Fruit fly (Drosophila melanogaster): ENCODE results near the gene nab.

Gene nab

DNA sequence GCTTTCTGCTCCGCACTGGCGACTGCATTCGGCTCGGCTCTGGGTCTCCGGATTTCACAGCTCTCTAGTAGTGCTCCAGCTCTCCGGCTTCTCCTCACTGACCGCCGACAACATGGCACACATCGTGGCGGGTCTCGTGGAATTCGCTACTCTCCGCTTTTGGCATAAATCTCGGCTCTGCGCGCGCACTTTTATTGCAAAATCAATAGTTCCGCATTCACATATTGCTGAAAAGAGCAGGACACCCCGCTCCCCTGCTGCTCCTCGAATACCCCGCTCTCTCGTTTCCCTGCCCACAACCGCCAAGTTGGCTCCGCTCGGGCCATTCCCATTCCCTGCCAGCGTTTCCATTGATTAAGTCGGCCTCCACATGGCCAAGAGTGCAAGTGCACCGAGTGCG lies 24.5 kb upstream of the nab start:
- TF ChIP-seq CG13296 (GFP tag; optimal IDR thresholded peaks at IDR 0.05) (no peak), Sry-β (GFP tag; optimal IDR thresholded peaks at IDR 0.05) (no peak), MBD-R2 (GFP tag; IDR thresholded peaks at IDR 0.05) (0 out of 2 replicates have a peak, but pooled peaks have one; percentile 13), CG4424 (GFP tag; optimal IDR thresholded peaks at IDR 0.05) (no peak), pzg (GFP tag; optimal IDR thresholded peaks at IDR 0.05) (no peak), pnt (GFP tag; optimal IDR thresholded peaks at IDR 0.05) (no peak), CG32767 (GFP tag; IDR thresholded peaks at IDR 0.05) (no peak), Blimp-1 (GFP tag; optimal IDR thresholded peaks at IDR 0.05) (no peak), Eip74EF (GFP tag; optimal IDR thresholded peaks at IDR 0.05) (no peak), Med (GFP tag) (peak; percentile 49), rib (GFP tag; IDR thresholded peaks at IDR 0.05) (0 out of 2 replicates have a peak, but pooled peaks have one; percentile 30), nerfin-1 (tag; optimal IDR thresholded peaks at IDR 0.05) (peak; percentile 78), onecut (GFP tag; IDR thresholded peaks at IDR 0.05) (peak; percentile 98), Bgb (GFP tag; IDR thresholded peaks at IDR 0.05; ENCODE audit: partially characterized antibody) (peak; percentile 19; the same call in 1 of the 2 replicates), CTCF (GFP tag; optimal IDR thresholded peaks at IDR 0.05) (no peak), chn (GFP tag; optimal IDR thresholded peaks at IDR 0.05) (no peak), chinmo (GFP tag; IDR thresholded peaks at IDR 0.05; ENCODE audit: partially characterized antibody) (0 out of 4 replicates have a peak, but pooled peaks have one; percentile 25), run (tag; optimal IDR thresholded peaks at IDR 0.05) (no peak), slou (GFP tag; optimal IDR thresholded peaks at IDR 0.05) (no peak), crol (GFP tag; IDR thresholded peaks at IDR 0.05) (peak; percentile 86), Hmx (GFP tag; optimal IDR thresholded peaks at IDR 0.05) (no peak), CG16863 (GFP tag; optimal IDR thresholded peaks at IDR 0.05) (no peak), Deaf1 (tag; optimal IDR thresholded peaks at IDR 0.05) (peak; percentile 80), mld (GFP tag; IDR thresholded peaks at IDR 0.05; ENCODE audit: partially characterized antibody) (0 out of 3 replicates have a peak, but pooled peaks have one; percentile 44), so (GFP tag; IDR thresholded peaks at IDR 0.05) (no peak), ewg (GFP tag; optimal IDR thresholded peaks at IDR 0.05) (peak; percentile 94), crc (GFP tag; optimal IDR thresholded peaks at IDR 0.05) (no peak), peb (GFP tag; IDR thresholded peaks at IDR 0.05) (no peak), scrt (GFP tag; optimal IDR thresholded peaks at IDR 0.05) (peak; percentile 0), seq (GFP tag; IDR thresholded peaks at IDR 0.05) (0 out of 2 replicates have a peak, but pooled peaks have one; percentile 29), CG15011 (GFP tag; optimal IDR thresholded peaks at IDR 0.05) (no peak), pb (GFP tag; optimal IDR thresholded peaks at IDR 0.05) (no peak), CG15514 (GFP tag; optimal IDR thresholded peaks at IDR 0.05) (peak; percentile 39), Neu2 (GFP tag; optimal IDR thresholded peaks at IDR 0.05; ENCODE audit: borderline replicate concordance) (no peak), pho (GFP tag; optimal IDR thresholded peaks at IDR 0.05) (no peak), sd (tag; optimal IDR thresholded peaks at IDR 0.05) (peak; percentile 69), Mad (GFP tag; optimal IDR thresholded peaks at IDR 0.05) (peak; percentile 30), CG15073 (GFP tag; optimal IDR thresholded peaks at IDR 0.05) (no peak), cad (GFP tag; optimal IDR thresholded peaks at IDR 0.05) (no peak), slbo (GFP tag; IDR thresholded peaks at IDR 0.05) (no peak), CG6813 (GFP tag; optimal IDR thresholded peaks at IDR 0.05) (no peak), abd-A (tag; optimal IDR thresholded peaks at IDR 0.05) (peak; percentile 77), Scr (GFP tag; IDR thresholded peaks at IDR 0.05; ENCODE audit: partially characterized antibody) (0 out of 2 replicates have a peak, but pooled peaks have one; percentile 14), z (GFP tag; IDR thresholded peaks at IDR 0.05) (no peak)

Data from whole organism, embryonic.